Fruit fly (Drosophila melanogaster): ENCODE results near the gene Taf4.

The Taf4 gene

dm6 chr3L:16131264-16132066 lies 18.5 kb downstream of the Taf4 start, which contains the start of the genes Trs20 and elg1 (continued):
- TF ChIP-seq E2f2 (GFP tag; IDR thresholded peaks at IDR 0.05) (peak; percentile 79; the same call in 1 of the 2 replicates), CG8290 (GFP tag; optimal IDR thresholded peaks at IDR 0.05) (peak; percentile 48), CG8290 (tag; optimal IDR thresholded peaks at IDR 0.05) (peak; percentile 44 to 69), CG32767 (GFP tag; IDR thresholded peaks at IDR 0.05) (0 out of 2 replicates have a peak, but pooled peaks have one; percentile 12), eyg (GFP tag; optimal IDR thresholded peaks at IDR 0.05) (no peak), CG13123 (GFP tag; optimal IDR thresholded peaks at IDR 0.05) (no peak), CG14710 (tag; optimal IDR thresholded peaks at IDR 0.05) (peak; percentile 77), wor (GFP tag; IDR thresholded peaks at IDR 0.05) (no peak), B-H2 (GFP tag; optimal IDR thresholded peaks at IDR 0.05) (peak; percentile 61), CG18599 (GFP tag; optimal IDR thresholded peaks at IDR 0.05) (peak; percentile 46), rib (GFP tag; IDR thresholded peaks at IDR 0.05) (0 out of 2 replicates have a peak, but pooled peaks have one; percentile 32), Med (GFP tag) (peak; percentile 87), CG4404 (GFP tag; IDR thresholded peaks at IDR 0.05) (0 out of 2 replicates have a peak, but pooled peaks have one; percentile 27), HLH3B (GFP tag; IDR thresholded peaks at IDR 0.05) (peak; percentile 54; the same call in 1 of the 2 replicates), CG2129 (GFP tag; IDR thresholded peaks at IDR 0.05; ENCODE audit: partially characterized antibody) (no peak), ara (GFP tag; IDR thresholded peaks at IDR 0.05) (no peak), Fer3 (tag; optimal IDR thresholded peaks at IDR 0.05) (peak; percentile 40), Bgb (GFP tag; IDR thresholded peaks at IDR 0.05; ENCODE audit: partially characterized antibody) (0 out of 2 replicates have a peak, but pooled peaks have one; percentile 7), CG10979 (tag; optimal IDR thresholded peaks at IDR 0.05) (peak; percentile 65), slp2 (GFP tag; optimal IDR thresholded peaks at IDR 0.05) (no peak), twi (tag; optimal IDR thresholded peaks at IDR 0.05) (peak; percentile 49), ken (GFP tag; IDR thresholded peaks at IDR 0.05) (no peak), CG4328 (GFP tag; optimal IDR thresholded peaks at IDR 0.05) (peak; percentile 39), fd96Cb (tag; optimal IDR thresholded peaks at IDR 0.05) (no peak), ac (GFP tag; optimal IDR thresholded peaks at IDR 0.05) (no peak), Hr78 (GFP tag; optimal IDR thresholded peaks at IDR 0.05) (peak in 1 of 2 experiments; percentile 44), CG4282 (GFP tag; optimal IDR thresholded peaks at IDR 0.05) (no peak), CG9797 (GFP tag; optimal IDR thresholded peaks at IDR 0.05) (peak; percentile 51), ase (GFP tag; IDR thresholded peaks at IDR 0.05) (no peak), CG10267 (tag; optimal IDR thresholded peaks at IDR 0.05) (peak; percentile 94), Ssrp (tag; optimal IDR thresholded peaks at IDR 0.05) (peak; percentile 34), CG17361 (GFP tag; IDR thresholded peaks at IDR 0.05) (peak; percentile 88; the same call in 2 of the 3 replicates), CG8359 (GFP tag; optimal IDR thresholded peaks at IDR 0.05; ENCODE audit: borderline replicate concordance) (no peak), CG7963 (GFP tag; IDR thresholded peaks at IDR 0.05; ENCODE audit: partially characterized antibody) (no peak), ERR (GFP tag; optimal IDR thresholded peaks at IDR 0.05) (no peak), CG2120 (GFP tag; optimal IDR thresholded peaks at IDR 0.05) (peak; percentile 42), Dp (GFP tag; optimal IDR thresholded peaks at IDR 0.05) (peak; percentile 79), CoRest (tag; optimal IDR thresholded peaks at IDR 0.05) (peak; percentile 74), ci (GFP tag; IDR thresholded peaks at IDR 0.05) (peak; percentile 13; the same call in 1 of the 3 replicates), CG6689 (GFP tag; IDR thresholded peaks at IDR 0.05) (peak; percentile 44; the same call in 1 of the 2 replicates), nerfin-1 (tag; optimal IDR thresholded peaks at IDR 0.05) (peak; percentile 15), tx (GFP tag; optimal IDR thresholded peaks at IDR 0.05) (no peak), fd3F (GFP tag; optimal IDR thresholded peaks at IDR 0.05) (peak; percentile 46), Hand (GFP tag; optimal IDR thresholded peaks at IDR 0.05) (peak; percentile 11), CG17568 (GFP tag; optimal IDR thresholded peaks at IDR 0.05) (no peak), seq (GFP tag; IDR thresholded peaks at IDR 0.05) (0 out of 2 replicates have a peak, but pooled peaks have one; percentile 22), Atf6 (GFP tag; IDR thresholded peaks at IDR 0.05) (0 out of 2 replicates have a peak, but pooled peaks have one; percentile 12), Dip3 (GFP tag; optimal IDR thresholded peaks at IDR 0.05) (no peak)

All from whole organism, embryonic.